Worm (Caenorhabditis elegans): ENCODE data around the gene srx-117.
"Not testable (repeated sequence)": the region's sequence is repeated elsewhere in the genome, so short reads cannot be mapped to it uniquely, and the experiment has no call there.

srx-117 gene

ce11 chrV:5651905-5652304 is 7.6 kb downstream of the srx-117 start:
- TF ChIP-seq F13C5.2 (tag; optimal IDR thresholded peaks at IDR 0.05): no peak
- TF ChIP-seq ets-7 (tag; optimal IDR thresholded peaks at IDR 0.05): no peak
- TF ChIP-seq scrt-1 (GFP tag; IDR thresholded peaks at IDR 0.05): no peak
- TF ChIP-seq ceh-13 (GFP tag; optimal IDR thresholded peaks at IDR 0.05): no peak
- TF ChIP-seq aly-1 (tag; optimal IDR thresholded peaks at IDR 0.05): no peak
- TF ChIP-seq tra-4 (tag; optimal IDR thresholded peaks at IDR 0.05): no peak
- TF ChIP-seq sea-1 (GFP tag; conservative IDR thresholded peaks at IDR 0.05): no peak
- no peak for TF ChIP-seq hmg-4 (GFP tag; optimal IDR thresholded peaks at IDR 0.05)
- TF ChIP-seq tbx-11 (GFP tag; IDR thresholded peaks at IDR 0.05): no peak
- TF ChIP-seq ama-1 (optimal IDR thresholded peaks at IDR 0.05): no peak

ce11 chrV:5653990-5654499 is 9.8 kb downstream of the srx-117 start, which contains the start of gene hex-2:
Gene hex-2 (plus strand): TSS chrV:5654449.
- TF ChIP-seq ama-1 (optimal IDR thresholded peaks at IDR 0.05): no peak

DNA sequence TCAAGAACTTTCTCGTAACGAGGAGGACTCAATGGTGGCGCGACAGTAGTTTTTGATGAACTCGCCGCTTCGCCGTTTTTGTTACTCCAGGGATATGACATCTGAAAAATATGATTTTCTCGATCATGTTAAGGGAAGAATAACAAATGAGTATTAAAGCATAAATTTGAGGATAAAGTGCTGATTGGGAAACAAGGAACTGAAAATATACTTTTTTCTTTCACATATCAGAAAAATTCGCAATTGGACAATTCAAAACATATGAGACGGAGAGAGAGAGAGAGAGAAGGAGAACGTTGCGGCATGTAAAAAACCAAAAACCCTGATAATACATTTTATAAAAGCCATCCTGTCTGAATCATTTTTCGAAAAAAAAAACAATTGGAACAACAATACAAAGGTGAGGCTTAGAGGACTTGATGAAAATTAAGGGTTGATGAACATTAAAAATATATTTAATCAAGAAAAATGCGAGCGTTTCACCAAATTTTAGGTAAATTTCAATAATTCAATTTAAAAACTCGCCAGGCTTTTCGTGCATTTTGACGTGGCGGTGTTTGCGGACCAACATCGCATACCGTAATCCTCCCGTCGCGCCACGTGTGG is 16.4 kb downstream of the srx-117 start, which contains the start of the genes mut-14 and C14C11.2:
mut-14 (minus strand) TSS at position 101 of the 606 bp plus-strand sequence.
C14C11.2 (plus strand) TSS at position 556 of the 606 bp plus-strand sequence.
- no peak for TF ChIP-seq tbx-11 (GFP tag; IDR thresholded peaks at IDR 0.05)
- TF ChIP-seq hmg-4 (GFP tag; optimal IDR thresholded peaks at IDR 0.05): no peak
- no peak for TF ChIP-seq scrt-1 (GFP tag; IDR thresholded peaks at IDR 0.05)
- no peak for TF ChIP-seq ceh-13 (GFP tag; optimal IDR thresholded peaks at IDR 0.05)
- no peak for TF ChIP-seq flt-1 (GFP tag; IDR thresholded peaks at IDR 0.05)
- no peak for TF ChIP-seq sea-1 (GFP tag; conservative IDR thresholded peaks at IDR 0.05)
- TF ChIP-seq ama-1 (optimal IDR thresholded peaks at IDR 0.05): no peak

- TF ChIP-seq ama-1 (optimal IDR thresholded peaks at IDR 0.05); sea-1 (GFP tag; conservative IDR thresholded peaks at IDR 0.05); hmg-4 (GFP tag; optimal IDR thresholded peaks at IDR 0.05): not testable (repeated sequence)
Measured at ce11 chrV:5663317-5663716, 19.0 kb downstream of the srx-117 start, which contains the start of gene C14C11.1. Gene C14C11.1 (plus strand): TSS chrV:5663617.

DNA sequence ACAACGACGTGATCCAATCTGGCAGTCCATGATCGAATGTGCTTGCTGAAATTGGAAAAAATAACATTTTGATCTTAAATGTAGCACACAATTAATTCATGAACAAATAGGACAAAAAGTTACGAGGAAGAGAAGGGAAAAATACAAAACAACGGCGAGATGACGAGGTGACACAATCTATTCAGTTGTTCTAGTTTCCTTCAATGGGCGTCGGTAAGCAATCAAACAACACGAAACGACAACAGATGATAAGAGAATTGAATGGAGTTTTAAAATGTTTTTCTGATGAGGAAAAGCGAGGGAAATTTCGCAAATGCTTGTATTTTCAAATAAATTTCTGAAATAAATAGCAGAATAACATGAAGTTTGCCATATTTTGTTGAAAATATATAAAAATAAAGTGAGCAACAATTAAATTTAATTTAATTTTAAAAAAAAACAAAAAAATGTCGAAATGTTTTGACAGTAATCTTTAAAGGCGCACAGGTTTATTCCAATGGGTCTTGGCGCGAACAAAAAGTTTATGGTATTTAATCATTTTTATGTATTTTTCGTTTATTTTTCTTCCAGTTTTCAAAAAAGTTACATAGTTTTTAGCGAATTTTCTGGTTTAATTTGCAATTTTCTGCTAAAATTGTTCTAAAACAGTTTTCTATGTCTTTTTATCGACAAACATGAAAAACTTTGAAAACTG is 21.9 kb downstream of the srx-117 start, which contains the start of gene C14C11.7:
C14C11.7 (minus strand) TSS at position 51 of the 694 bp plus-strand sequence.
- no peak for TF ChIP-seq tra-4 (tag; optimal IDR thresholded peaks at IDR 0.05)

DNA sequence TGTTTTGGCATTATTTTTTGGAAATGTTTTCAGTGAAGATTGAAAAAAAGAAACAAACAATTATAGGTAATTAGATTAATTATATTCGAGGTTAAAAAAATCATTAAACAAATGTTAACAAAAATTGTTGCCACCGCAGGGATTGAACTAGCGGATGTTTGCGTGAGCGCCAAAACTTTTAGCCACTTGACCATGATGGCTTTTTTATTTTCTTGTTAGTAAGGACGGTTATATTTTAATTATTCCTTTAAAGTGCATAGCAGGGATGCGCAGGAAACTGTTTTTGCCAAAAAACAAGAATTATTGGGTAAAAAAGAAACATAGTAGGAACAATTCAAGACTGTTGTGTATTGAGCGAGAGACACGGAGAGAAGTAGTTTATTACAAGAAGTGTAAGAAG is 23.1 kb downstream of the srx-117 start:
- TF ChIP-seq F13C5.2 (tag; optimal IDR thresholded peaks at IDR 0.05) (no peak), pes-1 (GFP tag; IDR thresholded peaks at IDR 0.05) (peak; percentile 29; the same call in 1 of the 2 replicates)

ce11 chrV:5668968-5669367 is 24.7 kb downstream of the srx-117 start:
- no peak for TF ChIP-seq tbx-37 (GFP tag; conservative IDR thresholded peaks at IDR 0.05)
- TF ChIP-seq ama-1 (optimal IDR thresholded peaks at IDR 0.05): no peak
- no peak for TF ChIP-seq aly-1 (tag; optimal IDR thresholded peaks at IDR 0.05)
- TF ChIP-seq ceh-13 (GFP tag; optimal IDR thresholded peaks at IDR 0.05): no peak

ce11 chrV:5672270-5672669 is 28.0 kb downstream of the srx-117 start:
- TF ChIP-seq sea-1 (GFP tag; conservative IDR thresholded peaks at IDR 0.05) (no peak), ets-7 (tag; optimal IDR thresholded peaks at IDR 0.05) (no peak), pes-1 (GFP tag; IDR thresholded peaks at IDR 0.05) (no peak), tbx-37 (GFP tag; conservative IDR thresholded peaks at IDR 0.05) (no peak), ceh-13 (GFP tag; optimal IDR thresholded peaks at IDR 0.05) (no peak), aly-1 (tag; optimal IDR thresholded peaks at IDR 0.05) (no peak)

DNA sequence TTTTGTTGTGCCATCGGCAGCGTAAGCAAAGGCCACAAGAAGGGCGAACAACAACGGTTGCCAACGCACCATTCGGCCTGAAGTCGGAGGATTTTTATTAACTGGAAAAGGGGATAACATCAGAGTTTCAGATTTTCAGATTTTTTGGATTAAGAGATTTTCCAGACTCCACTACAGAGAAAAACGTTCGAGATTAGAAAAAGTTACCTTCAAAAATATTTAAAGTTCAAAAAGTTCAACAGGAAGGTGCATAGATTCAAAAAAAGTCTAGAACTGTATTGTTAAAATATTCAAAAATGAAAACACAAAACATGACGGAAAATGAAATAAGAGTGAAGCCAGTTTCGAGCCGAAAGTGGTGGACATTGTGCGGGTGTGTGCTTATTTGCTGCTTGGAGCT is 31.7 kb downstream of the srx-117 start, which contains the start of gene pqn-13:
pqn-13 (minus strand) TSS at position 101 of the 400 bp plus-strand sequence.
- TF ChIP-seq ets-7 (tag; optimal IDR thresholded peaks at IDR 0.05) (no peak), scrt-1 (GFP tag; IDR thresholded peaks at IDR 0.05) (no peak), tbx-37 (GFP tag; conservative IDR thresholded peaks at IDR 0.05) (no peak), hnd-1 (tag; optimal IDR thresholded peaks at IDR 0.05) (no peak), hmg-4 (GFP tag; optimal IDR thresholded peaks at IDR 0.05) (no peak), pes-1 (GFP tag; IDR thresholded peaks at IDR 0.05) (no peak), aly-1 (tag; optimal IDR thresholded peaks at IDR 0.05) (no peak), tra-4 (tag; optimal IDR thresholded peaks at IDR 0.05) (no peak), ceh-13 (GFP tag; optimal IDR thresholded peaks at IDR 0.05) (no peak), flt-1 (GFP tag; IDR thresholded peaks at IDR 0.05) (no peak), ceh-36 (tag; optimal IDR thresholded peaks at IDR 0.05) (no peak)

ce11 chrV:5677947-5678346 is 33.7 kb downstream of the srx-117 start:
- no peak for TF ChIP-seq flt-1 (GFP tag; IDR thresholded peaks at IDR 0.05)
- no peak for TF ChIP-seq hnd-1 (tag; optimal IDR thresholded peaks at IDR 0.05)
- TF ChIP-seq ets-7 (tag; optimal IDR thresholded peaks at IDR 0.05): no peak
- TF ChIP-seq aly-1 (tag; optimal IDR thresholded peaks at IDR 0.05): no peak
- TF ChIP-seq ceh-36 (tag; optimal IDR thresholded peaks at IDR 0.05): no peak
- no peak for TF ChIP-seq ama-1 (optimal IDR thresholded peaks at IDR 0.05)
- TF ChIP-seq B0310.2 (tag; optimal IDR thresholded peaks at IDR 0.05): no peak
- TF ChIP-seq ceh-13 (GFP tag; optimal IDR thresholded peaks at IDR 0.05): no peak
- TF ChIP-seq pes-1 (GFP tag; IDR thresholded peaks at IDR 0.05): no peak
- TF ChIP-seq tra-4 (tag; optimal IDR thresholded peaks at IDR 0.05): no peak
- TF ChIP-seq scrt-1 (GFP tag; IDR thresholded peaks at IDR 0.05): no peak
- TF ChIP-seq F13C5.2 (tag; optimal IDR thresholded peaks at IDR 0.05): no peak
- TF ChIP-seq sea-1 (GFP tag; conservative IDR thresholded peaks at IDR 0.05): no peak
- no peak for TF ChIP-seq tbx-11 (GFP tag; IDR thresholded peaks at IDR 0.05)
- TF ChIP-seq hmbx-1 (tag; optimal IDR thresholded peaks at IDR 0.05): no peak
- no peak for TF ChIP-seq tbx-37 (GFP tag; conservative IDR thresholded peaks at IDR 0.05)
- TF ChIP-seq hmg-4 (GFP tag; optimal IDR thresholded peaks at IDR 0.05): no peak

All from whole organism, early embryonic.